Worm (Caenorhabditis elegans) whole organism, L1 larva: Measurements from ENCODE around the gene T22D1.1.

Source experiments
- C34B4.2 ChIP-seq: sonication (generic microtip); optimal IDR thresholded peaks from 2 replicates; lab custom pipeline; 2017; ENCODE audit warnings: mild to moderate bottlenecking, missing genetic modification characterization, missing compliant biosample characterization
- F16B12.6 ChIP-seq: fragments of 150-350 bp; optimal IDR thresholded peaks from 2 replicates; lab custom pipeline; 2014; ENCODE audit warnings: missing biosample characterization, missing genetic modification characterization
- aha-1 ChIP-seq: fragments of 150-350 bp; optimal IDR thresholded peaks from 2 replicates; lab custom pipeline; 2014; ENCODE audit warnings: missing biosample characterization, missing genetic modification characterization
- alr-1 ChIP-seq: fragments of 200-800 bp; sonication (Bioruptor generic); optimal IDR thresholded peaks from 2 replicates; lab custom pipeline; 2018; ENCODE audit warnings: borderline replicate concordance, mild to moderate bottlenecking, missing genetic modification characterization, missing compliant biosample characterization
- blmp-1 ChIP-seq: fragments of 150-350 bp; optimal IDR thresholded peaks from 2 replicates; lab custom pipeline; 2014; ENCODE audit warnings: missing biosample characterization, missing genetic modification characterization
- ceh-63 ChIP-seq: fragments of 200-800 bp; sonication (Bioruptor generic); optimal IDR thresholded peaks from 2 replicates; lab custom pipeline; 2018; ENCODE audit warnings: mild to moderate bottlenecking, missing genetic modification characterization, missing compliant biosample characterization
- ceh-82 ChIP-seq, 3 experiments: fragments of 150-350 bp in 1 of 3; sonication (generic microtip) in 2 of 3; optimal IDR thresholded peaks; 2 replicates each; lab custom pipeline; 2014 to 2017; ENCODE audit warnings: missing biosample characterization in 3 of 3, missing genetic modification characterization in 3 of 3
- ceh-88 ChIP-seq: fragments of 200-800 bp; sonication (Bioruptor generic); IDR thresholded peaks from 2 replicates; pipeline ENCODE4 v1.3.6; 2022; ENCODE audit warnings: missing genetic modification characterization, missing compliant biosample characterization
- ceh-90 ChIP-seq: sonication (generic microtip); optimal IDR thresholded peaks from 2 replicates; lab custom pipeline; 2016; ENCODE audit warnings: missing genetic modification characterization, missing compliant biosample characterization
- dpl-1 ChIP-seq, 3 experiments: fragments of 150-350 bp in 2 of 3; sonication (generic microtip) in 1 of 3; optimal IDR thresholded peaks; 2 replicates each; lab custom pipeline; 2014 to 2017; ENCODE audit warnings: missing biosample characterization in 3 of 3, missing genetic modification characterization in 3 of 3, missing genetic modification reagents in 3 of 3
- dsc-1 ChIP-seq: sonication (generic microtip); optimal IDR thresholded peaks from 2 replicates; lab custom pipeline; 2016; ENCODE audit warnings: mild to moderate bottlenecking, missing genetic modification characterization, missing compliant biosample characterization
- efl-1 ChIP-seq, 4 experiments: fragments of 150-350 bp; optimal IDR thresholded peaks in 3 of 4; peaks in 1 of 4; 1 replicate in 1 of 4; 2 replicates in 3 of 4; lab custom pipeline; 2014; ENCODE audit warnings: missing biosample characterization in 2 of 4, missing genetic modification characterization in 2 of 4, missing genetic modification reagents in 2 of 4
- egl-13 ChIP-seq: sonication (generic microtip); optimal IDR thresholded peaks from 2 replicates; lab custom pipeline; 2016; ENCODE audit warnings: missing genotype, missing genetic modification reagents, missing genetic modification characterization, missing compliant biosample characterization
- fkh-10 ChIP-seq: sonication (generic microtip); optimal IDR thresholded peaks from 2 replicates; lab custom pipeline; 2017; ENCODE audit warnings: missing biosample characterization, missing genetic modification reagents, missing genetic modification characterization
- fkh-4 ChIP-seq: sonication (generic microtip); optimal IDR thresholded peaks from 2 replicates; lab custom pipeline; 2016; ENCODE audit warnings: missing compliant biosample characterization, missing genetic modification characterization, borderline replicate concordance
- fkh-8 ChIP-seq: sonication (generic microtip); optimal IDR thresholded peaks from 2 replicates; lab custom pipeline; 2016; ENCODE audit warnings: mild to moderate bottlenecking, missing genetic modification characterization, missing compliant biosample characterization
- fos-1 ChIP-seq: fragments of 150-350 bp; optimal IDR thresholded peaks from 2 replicates; lab custom pipeline; 2014; ENCODE audit warnings: missing biosample characterization, missing genetic modification characterization
- grh-1 ChIP-seq: fragments of 200-800 bp; sonication (Bioruptor generic); IDR thresholded peaks from 2 replicates; pipeline ENCODE4 v1.3.6; 2022; ENCODE audit warnings: missing genetic modification reagents, missing genetic modification characterization, missing compliant biosample characterization
- hpl-2 ChIP-seq: fragments of 150-350 bp; optimal IDR thresholded peaks from 2 replicates; lab custom pipeline; 2014; ENCODE audit warnings: missing biosample characterization, missing genetic modification reagents, missing genetic modification characterization
- jun-1 ChIP-seq: fragments of 150-350 bp; optimal IDR thresholded peaks from 2 replicates; lab custom pipeline; 2014; ENCODE audit warnings: missing biosample characterization, missing genetic modification reagents, missing genetic modification characterization
- lin-14 ChIP-seq: fragments of 200-800 bp; sonication (Bioruptor generic); optimal IDR thresholded peaks from 2 replicates; lab custom pipeline; 2018; ENCODE audit warnings: mild to moderate bottlenecking, missing genetic modification characterization, moderate library complexity, missing compliant biosample characterization
- lin-39 ChIP-seq: fragments of 150-350 bp; optimal IDR thresholded peaks from 2 replicates; lab custom pipeline; 2014; ENCODE audit warnings: missing biosample characterization, missing genetic modification reagents, missing genetic modification characterization
- lir-3 ChIP-seq: sonication (generic microtip); optimal IDR thresholded peaks from 2 replicates; lab custom pipeline; 2016; ENCODE audit warnings: mild to moderate bottlenecking, missing genetic modification characterization, moderate library complexity, missing compliant biosample characterization; ENCODE audit not compliant: poor library complexity
- lsy-2 ChIP-seq, 2 experiments: fragments of 150-350 bp; optimal IDR thresholded peaks; 2 replicates each; lab custom pipeline; 2014; ENCODE audit warnings: missing biosample characterization in 2 of 2, missing genetic modification characterization in 2 of 2
- mab-9 ChIP-seq: fragments of 200-800 bp; sonication (Bioruptor generic); IDR thresholded peaks from 2 replicates; pipeline ENCODE4 v1.3.6; 2022; ENCODE audit warnings: missing genetic modification reagents, missing genetic modification characterization, missing compliant biosample characterization
- mdl-1 ChIP-seq, 2 experiments: fragments of 150-350 bp; optimal IDR thresholded peaks; 2 replicates each; lab custom pipeline; 2014 to 2017; ENCODE audit warnings: missing biosample characterization in 2 of 2, missing genetic modification characterization in 2 of 2, inconsistent platforms in 1 of 2
- nhr-12 ChIP-seq: sonication (generic microtip); optimal IDR thresholded peaks from 2 replicates; lab custom pipeline; 2017; ENCODE audit warnings: missing biosample characterization, missing genetic modification characterization
- nhr-19 ChIP-seq: fragments of 200-800 bp; sonication (Bioruptor generic); conservative IDR thresholded peaks from 2 replicates; pipeline ENCODE4 v1.3.6; 2022; ENCODE audit warnings: missing genetic modification characterization, missing compliant biosample characterization
- nhr-28 ChIP-seq: fragments of 150-350 bp; optimal IDR thresholded peaks from 2 replicates; lab custom pipeline; 2014; ENCODE audit warnings: missing biosample characterization, missing genetic modification characterization
- nhr-47 ChIP-seq: sonication (generic microtip); optimal IDR thresholded peaks from 2 replicates; lab custom pipeline; 2016; ENCODE audit warnings: mild to moderate bottlenecking, missing genetic modification characterization, moderate library complexity, missing compliant biosample characterization
- nhr-71 ChIP-seq: sonication (generic microtip); optimal IDR thresholded peaks from 2 replicates; lab custom pipeline; 2016; ENCODE audit warnings: mild to moderate bottlenecking, missing genetic modification characterization, moderate library complexity, missing compliant biosample characterization
- nhr-76 ChIP-seq: sonication (generic microtip); optimal IDR thresholded peaks from 2 replicates; lab custom pipeline; 2017; ENCODE audit warnings: missing biosample characterization, missing genetic modification characterization
- nhr-77 ChIP-seq: fragments of 150-350 bp; optimal IDR thresholded peaks from 2 replicates; lab custom pipeline; 2014; ENCODE audit warnings: missing biosample characterization, missing genetic modification characterization
- nhr-84 ChIP-seq: sonication (generic microtip); optimal IDR thresholded peaks from 2 replicates; lab custom pipeline; 2017; ENCODE audit warnings: missing biosample characterization, missing genetic modification characterization
- nhr-90 ChIP-seq: sonication (generic microtip); optimal IDR thresholded peaks from 2 replicates; lab custom pipeline; 2016; ENCODE audit warnings: mild to moderate bottlenecking, missing genetic modification characterization, missing compliant biosample characterization; ENCODE audit not compliant: poor library complexity
- pag-3 ChIP-seq: sonication (generic microtip); optimal IDR thresholded peaks from 2 replicates; lab custom pipeline; 2017; ENCODE audit warnings: missing genetic modification characterization, mild to moderate bottlenecking, missing compliant biosample characterization, antibody characterized with exemption, borderline replicate concordance; ENCODE audit not compliant: insufficient read depth
- pqm-1 ChIP-seq: sonication (generic microtip); optimal IDR thresholded peaks from 3 replicates; lab custom pipeline; 2017; ENCODE audit warnings: missing biosample characterization, missing genetic modification characterization
- skn-1 ChIP-seq: fragments of 150-350 bp; optimal IDR thresholded peaks from 2 replicates; lab custom pipeline; 2014; ENCODE audit warnings: missing biosample characterization, missing genetic modification characterization
- sox-4 ChIP-seq: sonication (generic microtip); optimal IDR thresholded peaks from 2 replicates; lab custom pipeline; 2016; ENCODE audit warnings: missing genetic modification characterization, missing compliant biosample characterization
- sptf-1 ChIP-seq: fragments of 150-350 bp; optimal IDR thresholded peaks from 2 replicates; lab custom pipeline; 2014; ENCODE audit warnings: missing biosample characterization, missing genetic modification characterization
- tbx-2 ChIP-seq: sonication (generic microtip); optimal IDR thresholded peaks from 2 replicates; lab custom pipeline; 2016; ENCODE audit warnings: missing genetic modification characterization, missing compliant biosample characterization
- tlp-1 ChIP-seq: fragments of 150-350 bp; optimal IDR thresholded peaks from 2 replicates; lab custom pipeline; 2014; ENCODE audit warnings: missing biosample characterization, missing genetic modification characterization
- unc-130 ChIP-seq: fragments of 150-350 bp; optimal IDR thresholded peaks from 2 replicates; lab custom pipeline; 2017; ENCODE audit warnings: missing biosample characterization, missing genetic modification characterization, inconsistent platforms
- unc-86 ChIP-seq: sonication (generic microtip); optimal IDR thresholded peaks from 2 replicates; lab custom pipeline; 2016; ENCODE audit warnings: missing genetic modification characterization, missing compliant biosample characterization
- unc-98 ChIP-seq: fragments of 200-800 bp; sonication (Bioruptor generic); IDR thresholded peaks from 2 replicates; pipeline ENCODE4 v1.3.6; 2022; ENCODE audit warnings: missing genetic modification characterization, missing compliant biosample characterization
- vab-15 ChIP-seq: sonication (generic microtip); optimal IDR thresholded peaks from 2 replicates; lab custom pipeline; 2017; ENCODE audit warnings: missing genotype, mild to moderate bottlenecking, missing genetic modification characterization, missing compliant biosample characterization
- xbp-1 ChIP-seq: sonication (generic microtip); optimal IDR thresholded peaks from 2 replicates; lab custom pipeline; 2016; ENCODE audit warnings: missing genetic modification characterization, missing compliant biosample characterization
- zag-1 ChIP-seq: fragments of 150-350 bp; optimal IDR thresholded peaks from 2 replicates; lab custom pipeline; 2014; ENCODE audit warnings: missing biosample characterization, missing genetic modification characterization
- zip-4 ChIP-seq: fragments of 200-800 bp; sonication (Bioruptor generic); optimal IDR thresholded peaks from 2 replicates; lab custom pipeline; 2018; ENCODE audit warnings: mild to moderate bottlenecking, missing genetic modification characterization, moderate library complexity, missing compliant biosample characterization
- ztf-11 ChIP-seq, 2 experiments: sonication (generic microtip); optimal IDR thresholded peaks; 2 replicates each; lab custom pipeline; 2016 to 2017; ENCODE audit warnings: missing genetic modification characterization in 2 of 2, missing biosample characterization in 1 of 2, missing compliant biosample characterization in 1 of 2

T22D1.1 gene

ce11 chrIV:6878912-6879554, 44.1 kb upstream of the T22D1.1 start (continued):
- TF ChIP-seq lin-14 (GFP tag; lab: Kevin White, UChicago) (peak; percentile 97), ceh-82 (tag; optimal IDR thresholded peaks at IDR 0.05; lab: Kevin White, UChicago) (peak; percentile 55 to 74 (median 56)), pag-3 (tag; lab: Kevin White, UChicago) (no peak), unc-86 (tag; lab: Kevin White, UChicago) (peak; percentile 63), tlp-1 (tag; lab: Kevin White, UChicago) (no peak), F16B12.6 (no peak), tbx-2 (tag; lab: Kevin White, UChicago) (peak; percentile 70), efl-1 (optimal IDR thresholded peaks at IDR 0.05; lab: Kevin White, UChicago) (peak; percentile 49 to 56), efl-1 (GFP tag; optimal IDR thresholded peaks at IDR 0.05 in 1 of 2; lab: Kevin White, UChicago) (peak; percentile 7 to 9), ceh-90 (tag; lab: Kevin White, UChicago) (no peak), unc-98 (GFP tag; lab: Robert Waterston, UW) (0 out of 2 replicates have a peak, but pooled peaks have one; percentile 54), nhr-77 (tag; lab: Kevin White, UChicago) (peak; percentile 76), nhr-28 (tag; lab: Kevin White, UChicago) (no peak), sptf-1 (tag; lab: Kevin White, UChicago) (no peak), mab-9 (GFP tag; lab: Robert Waterston, UW) (no peak), sox-4 (tag; lab: Kevin White, UChicago) (peak; percentile 49), fos-1 (tag; lab: Kevin White, UChicago) (peak; percentile 49), dpl-1 (GFP tag; optimal IDR thresholded peaks at IDR 0.05; lab: Kevin White, UChicago) (peak in 1 of 3 experiments; percentile 36), egl-13 (tag; lab: Kevin White, UChicago) (peak; percentile 62), jun-1 (peak; percentile 54), fkh-10 (GFP tag; lab: Kevin White, UChicago) (peak; percentile 78), skn-1 (peak; percentile 75), hpl-2 (GFP tag; lab: Kevin White, UChicago) (no peak), aha-1 (tag; lab: Kevin White, UChicago) (no peak), vab-15 (tag; lab: Kevin White, UChicago) (no peak), lir-3 (tag; lab: Kevin White, UChicago) (peak; percentile 17), zip-4 (GFP tag; lab: Kevin White, UChicago) (no peak), C34B4.2 (tag; lab: Kevin White, UChicago) (no peak), lin-39 (tag; lab: Kevin White, UChicago) (peak; percentile 6), zag-1 (tag; lab: Kevin White, UChicago) (no peak), blmp-1 (tag; lab: Kevin White, UChicago) (no peak), nhr-71 (peak; percentile 91), nhr-19 (peak; percentile 94), nhr-12 (tag; lab: Kevin White, UChicago) (no peak), alr-1 (tag; lab: Kevin White, UChicago) (no peak), pqm-1 (tag; lab: Kevin White, UChicago) (no peak)

- TF ChIP-seq nhr-47 (tag; lab: Kevin White, UChicago) = peak; percentile 19
- no peak for TF ChIP-seq fkh-4 (tag; lab: Kevin White, UChicago)
- TF ChIP-seq mdl-1 (tag; optimal IDR thresholded peaks at IDR 0.05; lab: Kevin White, UChicago) = no peak
- TF ChIP-seq lsy-2 (tag; optimal IDR thresholded peaks at IDR 0.05; lab: Kevin White, UChicago) = no peak
- no peak for TF ChIP-seq ceh-88
- peak; percentile 51 for TF ChIP-seq dsc-1
- no peak for TF ChIP-seq nhr-28 (tag; lab: Kevin White, UChicago)
- no peak for TF ChIP-seq nhr-84
- no peak for TF ChIP-seq ztf-11 (tag; optimal IDR thresholded peaks at IDR 0.05; lab: Kevin White, UChicago)
- no peak for TF ChIP-seq ceh-63 (GFP tag; lab: Kevin White, UChicago)
- no peak for TF ChIP-seq nhr-76 (tag; lab: Kevin White, UChicago)
- TF ChIP-seq xbp-1 (tag; lab: Kevin White, UChicago) = no peak
- no peak for TF ChIP-seq nhr-90 (tag; lab: Kevin White, UChicago)
- no peak for TF ChIP-seq grh-1 (GFP tag; lab: Robert Waterston, UW)
- no peak for TF ChIP-seq unc-130 (tag; lab: Kevin White, UChicago)
- no peak for TF ChIP-seq lin-39 (tag; lab: Kevin White, UChicago)
- TF ChIP-seq fkh-8 (tag; lab: Kevin White, UChicago) = peak; percentile 64
- peak; percentile 48 for TF ChIP-seq sox-4 (tag; lab: Kevin White, UChicago)
- no peak for TF ChIP-seq dpl-1 (GFP tag; optimal IDR thresholded peaks at IDR 0.05; lab: Kevin White, UChicago)
These were observed 43.4 kb upstream of the T22D1.1 start for ce11 chrIV:6879666-6880210.
